Fruit fly (Drosophila melanogaster) whole organism, embryonic: ENCODE results near the gene Ac78C.

ENCODE experiments used
- Asciz ChIP-seq: fragments of 200-800 bp; sonication (Bioruptor generic); optimal IDR thresholded peaks from 2 replicates; lab custom pipeline; 2017; ENCODE audit warnings: missing biosample characterization, mild to moderate bottlenecking, missing genetic modification characterization, missing genetic modification reagents
- Blimp-1 ChIP-seq: fragments of 200-800 bp; sonication (Bioruptor generic); optimal IDR thresholded peaks from 3 replicates; lab custom pipeline; 2018; ENCODE audit warnings: missing biosample characterization, missing genetic modification characterization, mild to moderate bottlenecking, moderate library complexity, missing genetic modification reagents
- CG10979 ChIP-seq: fragments of 200-800 bp; sonication (Bioruptor generic); optimal IDR thresholded peaks from 2 replicates; lab custom pipeline; 2018; ENCODE audit warnings: missing biosample characterization, mild to moderate bottlenecking, missing genetic modification characterization, moderate library complexity
- CG11723 ChIP-seq: fragments of 200-800 bp; sonication (Bioruptor generic); optimal IDR thresholded peaks from 2 replicates; lab custom pipeline; 2017; ENCODE audit warnings: missing biosample characterization, mild to moderate bottlenecking, missing genetic modification characterization
- CG13287 ChIP-seq: fragments of 200-800 bp; sonication (Bioruptor generic); IDR thresholded peaks from 2 replicates; pipeline ENCODE4 v1.3.6; 2022; ENCODE audit warnings: missing biosample characterization, missing genetic modification characterization; ENCODE audit not compliant: partially characterized antibody
- CG15011 ChIP-seq: fragments of 200-800 bp; sonication (Bioruptor generic); optimal IDR thresholded peaks from 3 replicates; lab custom pipeline; 2018; ENCODE audit warnings: missing biosample characterization, mild to moderate bottlenecking, missing genetic modification characterization
- CG18011 ChIP-seq: fragments of 200-800 bp; sonication (Bioruptor generic); optimal IDR thresholded peaks from 2 replicates; lab custom pipeline; 2017; ENCODE audit warnings: missing biosample characterization, missing genetic modification characterization, mild to moderate bottlenecking, moderate library complexity, missing genotype
- CG1832 ChIP-seq: fragments of 200-800 bp; sonication (Bioruptor generic); optimal IDR thresholded peaks from 2 replicates; lab custom pipeline; 2017; ENCODE audit warnings: missing biosample characterization, mild to moderate bottlenecking, missing genetic modification characterization, inconsistent platforms
- CG2120 ChIP-seq: fragments of 200-800 bp; sonication (Bioruptor generic); optimal IDR thresholded peaks from 3 replicates; lab custom pipeline; 2016; ENCODE audit warnings: missing biosample characterization, missing genetic modification characterization
- CG34224 ChIP-seq: fragments of 200-800 bp; sonication (Bioruptor generic); IDR thresholded peaks from 3 replicates; pipeline ENCODE4 v1.3.6; 2022; ENCODE audit warnings: missing biosample characterization, missing genetic modification characterization; ENCODE audit not compliant: partially characterized antibody
- CG34376 ChIP-seq: fragments of 200-800 bp; sonication (Bioruptor generic); optimal IDR thresholded peaks from 2 replicates; lab custom pipeline; 2018; ENCODE audit warnings: missing biosample characterization, mild to moderate bottlenecking, missing genetic modification characterization
- CG34422 ChIP-seq: fragments of 200-800 bp; sonication (Bioruptor generic); IDR thresholded peaks from 3 replicates; pipeline ENCODE4 v1.3.6; 2022; ENCODE audit warnings: missing biosample characterization, missing genetic modification characterization
- CG7556 ChIP-seq: fragments of 200-800 bp; sonication (Bioruptor generic); optimal IDR thresholded peaks from 2 replicates; lab custom pipeline; 2017; ENCODE audit warnings: missing biosample characterization, mild to moderate bottlenecking, missing genetic modification characterization
- CG7786 ChIP-seq: fragments of 200-800 bp; sonication (Bioruptor generic); optimal IDR thresholded peaks from 2 replicates; lab custom pipeline; 2016; ENCODE audit warnings: missing biosample characterization, missing genetic modification characterization
- CG7928 ChIP-seq: fragments of 200-800 bp; sonication (Bioruptor generic); optimal IDR thresholded peaks from 2 replicates; lab custom pipeline; 2017; ENCODE audit warnings: missing biosample characterization, mild to moderate bottlenecking, missing genetic modification characterization
- Chrac-16 ChIP-seq: fragments of 200-800 bp; sonication (Bioruptor generic); optimal IDR thresholded peaks from 3 replicates; lab custom pipeline; 2016; ENCODE audit warnings: missing biosample characterization, missing genetic modification characterization
- D ChIP-seq, 2 experiments: fragments of 200-800 bp in 1 of 2; fragments of >200 bp in 1 of 2; sonication (Bioruptor generic) in 1 of 2; optimal IDR thresholded peaks; 2 replicates in 1 of 2; 3 replicates in 1 of 2; lab custom pipeline; 2017; ENCODE audit warnings: mild to moderate bottlenecking in 1 of 2, missing biosample characterization in 1 of 2, missing genetic modification characterization in 1 of 2, missing genetic modification reagents in 1 of 2
- Doc3 ChIP-seq: fragments of 200-800 bp; sonication (Bioruptor generic); IDR thresholded peaks from 3 replicates; pipeline ENCODE4 v1.3.6; 2022; ENCODE audit warnings: missing biosample characterization, missing genetic modification characterization; ENCODE audit not compliant: partially characterized antibody
- E2f1 ChIP-seq: fragments of 200-800 bp; sonication (Bioruptor generic); IDR thresholded peaks from 2 replicates; pipeline ENCODE4 v1.3.6; 2022; ENCODE audit warnings: missing biosample characterization, missing genetic modification characterization
- HLH4C ChIP-seq: fragments of 200-800 bp; sonication (Bioruptor generic); IDR thresholded peaks from 3 replicates; pipeline ENCODE4 v1.3.6; 2022; ENCODE audit warnings: missing biosample characterization, missing genetic modification characterization; ENCODE audit not compliant: partially characterized antibody
- HLH54F ChIP-seq: fragments of 200-800 bp; sonication (Bioruptor generic); optimal IDR thresholded peaks from 3 replicates; lab custom pipeline; 2016; ENCODE audit warnings: missing biosample characterization, missing genetic modification characterization
- Hmr ChIP-seq: fragments of 200-800 bp; sonication (Bioruptor generic); optimal IDR thresholded peaks from 3 replicates; lab custom pipeline; 2017; ENCODE audit warnings: mild to moderate bottlenecking, missing biosample characterization, missing genetic modification reagents, missing genetic modification characterization
- Hr78 ChIP-seq, 2 experiments: fragments of 200-800 bp in 1 of 2; fragments of >200 bp in 1 of 2; sonication (Bioruptor generic) in 1 of 2; optimal IDR thresholded peaks; 2 replicates each; lab custom pipeline; 2017 to 2019; ENCODE audit warnings: missing biosample characterization in 2 of 2, missing genetic modification characterization in 2 of 2, mild to moderate bottlenecking in 1 of 2, moderate library complexity in 1 of 2
- MESR4 ChIP-seq: fragments of 200-800 bp; sonication (Bioruptor generic); optimal IDR thresholded peaks from 2 replicates; lab custom pipeline; 2018; ENCODE audit warnings: missing biosample characterization, mild to moderate bottlenecking, missing genetic modification characterization, moderate library complexity
- Med ChIP-seq: fragments of 200-800 bp; sonication (Bioruptor generic); peaks from one replicate; lab custom pipeline; 2016; ENCODE audit warnings: missing biosample characterization, missing genetic modification characterization, mild to moderate bottlenecking, inconsistent platforms, moderate library complexity
- Sin3A ChIP-seq: fragments of >200 bp; optimal IDR thresholded peaks from 2 replicates; lab custom pipeline; 2018
- al ChIP-seq: fragments of 200-800 bp; sonication (Bioruptor generic); IDR thresholded peaks from 2 replicates; pipeline ENCODE4 v1.3.6; 2022; ENCODE audit warnings: missing biosample characterization, missing genetic modification characterization
- aop ChIP-seq: fragments of 200-800 bp; sonication (Bioruptor generic); IDR thresholded peaks from 2 replicates; pipeline ENCODE4 v1.3.6; 2022; ENCODE audit warnings: missing biosample characterization, missing genetic modification characterization
- chinmo ChIP-seq: fragments of 200-800 bp; sonication (Bioruptor generic); IDR thresholded peaks from 4 replicates; pipeline ENCODE4 v1.3.6; 2022; ENCODE audit warnings: missing biosample characterization, missing genetic modification characterization; ENCODE audit not compliant: partially characterized antibody
- crp ChIP-seq, 2 experiments: fragments of 200-800 bp; sonication (Bioruptor generic); optimal IDR thresholded peaks; 2 replicates in 1 of 2; 3 replicates in 1 of 2; lab custom pipeline; 2017; ENCODE audit warnings: missing biosample characterization in 2 of 2, missing genetic modification characterization in 2 of 2, mild to moderate bottlenecking in 1 of 2, moderate library complexity in 1 of 2
- dm ChIP-seq: fragments of 200-800 bp; sonication (Bioruptor generic); optimal IDR thresholded peaks from 3 replicates; lab custom pipeline; 2016; ENCODE audit warnings: missing biosample characterization, missing genetic modification characterization
- emc ChIP-seq: fragments of 200-800 bp; sonication (Bioruptor generic); optimal IDR thresholded peaks from 2 replicates; lab custom pipeline; 2016; ENCODE audit warnings: missing biosample characterization, missing genetic modification characterization
- ewg ChIP-seq: fragments of 200-800 bp; sonication (Bioruptor generic); optimal IDR thresholded peaks from 3 replicates; lab custom pipeline; 2017; ENCODE audit warnings: mild to moderate bottlenecking, missing biosample characterization, missing genetic modification reagents, missing genetic modification characterization
- gfzf ChIP-seq: fragments of 200-800 bp; sonication (Bioruptor generic); optimal IDR thresholded peaks from 2 replicates; lab custom pipeline; 2016; ENCODE audit warnings: missing biosample characterization, mild to moderate bottlenecking, missing genetic modification characterization, moderate library complexity
- jigr1 ChIP-seq: fragments of 200-800 bp; sonication (Bioruptor generic); IDR thresholded peaks from 3 replicates; pipeline ENCODE4 v1.3.6; 2022; ENCODE audit warnings: missing biosample characterization, missing genetic modification characterization
- org-1 ChIP-seq: fragments of 200-800 bp; sonication (Bioruptor generic); optimal IDR thresholded peaks from 2 replicates; lab custom pipeline; 2017; ENCODE audit warnings: missing biosample characterization, missing genetic modification characterization
- sens ChIP-seq: fragments of 200-800 bp; sonication (Bioruptor generic); peaks from one replicate; lab custom pipeline; 2016; ENCODE audit warnings: missing biosample characterization, missing genetic modification characterization
- shn ChIP-seq: fragments of 200-800 bp; sonication (Bioruptor generic); optimal IDR thresholded peaks from 3 replicates; lab custom pipeline; 2016; ENCODE audit warnings: missing biosample characterization, missing genetic modification characterization
- slbo ChIP-seq: fragments of 200-800 bp; sonication (Bioruptor generic); IDR thresholded peaks from 2 replicates; pipeline ENCODE4 v1.3.6; 2022; ENCODE audit warnings: missing biosample characterization, missing genetic modification characterization
- sr ChIP-seq: fragments of 200-800 bp; sonication (Bioruptor generic); IDR thresholded peaks from 3 replicates; pipeline ENCODE4 v1.3.6; 2022; ENCODE audit warnings: missing biosample characterization, missing genetic modification characterization
- unc-4 ChIP-seq: fragments of 200-800 bp; sonication (Bioruptor generic); IDR thresholded peaks from 2 replicates; pipeline ENCODE4 v1.3.6; 2022; ENCODE audit warnings: missing biosample characterization, missing genetic modification characterization; ENCODE audit not compliant: partially characterized antibody
- vfl ChIP-seq: fragments of 200-800 bp; sonication (Bioruptor generic); optimal IDR thresholded peaks from 2 replicates; lab custom pipeline; 2016; ENCODE audit warnings: missing biosample characterization, missing genetic modification characterization
- wek ChIP-seq: fragments of 200-800 bp; sonication (Bioruptor generic); optimal IDR thresholded peaks from 3 replicates; lab custom pipeline; 2018; ENCODE audit warnings: missing biosample characterization, mild to moderate bottlenecking, missing genetic modification characterization, moderate library complexity
- zen2 ChIP-seq: fragments of 200-800 bp; sonication (Bioruptor generic); IDR thresholded peaks from 3 replicates; pipeline ENCODE4 v1.3.6; 2022; ENCODE audit warnings: missing biosample characterization, missing genetic modification characterization; ENCODE audit not compliant: partially characterized antibody

The Ac78C gene

DNA sequence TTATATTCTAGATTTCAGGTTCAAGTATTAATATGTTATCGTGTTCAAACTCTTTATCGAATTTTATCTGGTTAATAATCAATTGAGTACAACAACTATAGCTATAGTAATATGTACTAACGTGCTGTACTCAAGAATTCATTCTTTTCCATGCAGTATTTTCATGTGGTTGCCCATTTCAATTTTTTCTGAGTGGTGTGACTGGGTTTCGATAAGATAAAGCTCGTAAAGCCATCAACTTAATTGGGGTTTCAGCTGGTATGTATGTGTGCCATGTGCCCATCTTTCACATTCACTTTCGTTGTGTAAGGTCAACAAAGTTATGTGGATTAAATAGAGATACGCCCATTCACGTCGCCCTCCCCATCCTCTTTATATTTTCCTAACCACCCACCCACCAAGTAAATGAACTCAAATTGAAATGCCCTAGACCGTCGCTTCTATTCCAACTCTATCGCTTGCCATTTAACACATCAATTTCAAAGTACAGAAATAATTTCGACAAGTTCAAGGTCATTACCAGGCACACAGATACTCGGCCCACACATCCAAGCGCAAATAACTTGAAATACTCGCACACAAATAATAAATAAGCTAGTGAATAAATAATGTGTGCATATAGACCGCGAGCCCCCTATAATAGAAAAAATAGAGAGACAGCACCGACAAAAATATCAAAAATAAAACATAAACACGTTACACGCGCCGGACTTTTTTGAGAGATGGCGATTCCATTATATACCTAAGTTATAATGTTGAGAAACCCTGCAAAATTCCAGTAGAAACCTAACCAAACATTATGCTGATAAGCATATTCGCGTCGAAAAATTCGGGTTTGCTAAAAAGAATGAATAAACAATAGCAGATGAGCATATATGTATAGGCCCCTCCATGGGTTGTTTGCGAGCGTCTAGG lies 33.1 kb upstream of the Ac78C start (continued):
- TF ChIP-seq unc-4 (GFP tag; lab: Robert Waterston, UW) (0 out of 2 replicates have a peak, but pooled peaks have one; percentile 15), chinmo (GFP tag; lab: Robert Waterston, UW) (peak; percentile 79; the same call in 2 of the 4 replicates), Hr78 (GFP tag; optimal IDR thresholded peaks at IDR 0.05; lab: Kevin White, UChicago) (peak in 1 of 2 experiments; percentile 67), CG7556 (GFP tag; lab: Kevin White, UChicago) (peak; percentile 32), CG2120 (GFP tag; lab: Kevin White, UChicago) (peak; percentile 47), CG15011 (GFP tag; lab: Kevin White, UChicago) (peak; percentile 29), sens (GFP tag; lab: Kevin White, UChicago) (peak; percentile 87), al (GFP tag; lab: Robert Waterston, UW) (no peak), Asciz (peak; percentile 34)

DNA sequence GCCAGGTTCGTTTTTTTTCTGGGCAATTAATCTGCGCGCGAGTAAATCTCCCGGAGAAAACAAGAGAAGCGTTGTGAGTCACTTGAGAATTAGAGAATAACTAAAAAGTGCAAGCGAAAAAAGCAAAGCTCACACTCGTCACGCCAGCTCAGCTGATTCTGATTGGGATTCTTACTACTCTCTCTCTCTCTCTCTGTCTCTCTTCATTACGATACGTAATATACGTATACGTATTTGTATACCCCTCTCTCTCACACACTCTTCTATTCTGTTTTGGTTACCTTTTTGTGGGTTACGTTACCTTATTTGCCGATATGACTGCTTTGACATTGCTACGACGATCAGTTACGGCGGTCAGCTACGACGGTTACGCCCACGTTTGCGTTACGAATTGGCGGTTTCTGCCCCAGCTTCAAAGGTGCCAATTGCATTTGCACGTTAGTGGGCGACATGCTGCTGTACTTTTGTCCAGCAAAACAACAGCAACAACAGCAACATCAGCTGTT lies 31.1 kb upstream of the Ac78C start, which contains the start of the genes Targ1, CG10512 and Targ2:
Targ1 (minus strand) TSS at position 106 of the 506 bp plus-strand sequence.
CG10512 (plus strand) TSS at position 144 of the 506 bp plus-strand sequence.
Targ2 (minus strand) TSS at position 456 of the 506 bp plus-strand sequence.
- TF ChIP-seq MESR4 (GFP tag; lab: Kevin White, UChicago) (no peak), CG7928 (GFP tag; lab: Kevin White, UChicago) (no peak), CG34376 (GFP tag; lab: Kevin White, UChicago) (peak; percentile 51), CG34422 (GFP tag; lab: Robert Waterston, UW) (no peak), CG7786 (GFP tag; lab: Kevin White, UChicago) (no peak), HLH54F (GFP tag; lab: Kevin White, UChicago) (no peak), HLH4C (GFP tag; lab: Robert Waterston, UW) (peak; percentile 49; the same call in 1 of the 3 replicates), dm (GFP tag; lab: Kevin White, UChicago) (no peak), gfzf (no peak), vfl (GFP tag; lab: Kevin White, UChicago) (no peak), org-1 (GFP tag; lab: Kevin White, UChicago) (no peak), CG10979 (tag; lab: Kevin White, UChicago) (no peak), Med (GFP tag; lab: Kevin White, UChicago) (peak; percentile 73), shn (GFP tag; lab: Kevin White, UChicago) (no peak), zen2 (GFP tag; lab: Robert Waterston, UW) (no peak), CG13287 (0 out of 2 replicates have a peak, but pooled peaks have one; percentile 21), chinmo (GFP tag; lab: Robert Waterston, UW) (peak; percentile 72; the same call in 1 of the 4 replicates), slbo (no peak), D (optimal IDR thresholded peaks at IDR 0.05; lab: Kevin White, UChicago) (no peak), D (GFP tag; optimal IDR thresholded peaks at IDR 0.05; lab: Kevin White, UChicago) (no peak), CG18011 (GFP tag; lab: Kevin White, UChicago) (no peak), emc (GFP tag; lab: Kevin White, UChicago) (no peak), Hmr (peak; percentile 4), E2f1 (no peak), Hr78 (GFP tag; optimal IDR thresholded peaks at IDR 0.05; lab: Kevin White, UChicago) (peak in 1 of 2 experiments; percentile 31), CG1832 (GFP tag; lab: Kevin White, UChicago) (peak; percentile 28), Sin3A (lab: Kevin White, UChicago) (no peak), Chrac-16 (no peak), CG34224 (GFP tag; lab: Robert Waterston, UW) (peak; percentile 48; the same call in 2 of the 3 replicates), jigr1 (GFP tag; lab: Robert Waterston, UW) (no peak), ewg (GFP tag; lab: Kevin White, UChicago) (peak; percentile 49), Doc3 (no peak), aop (GFP tag; lab: Robert Waterston, UW) (no peak), Blimp-1 (GFP tag; lab: Kevin White, UChicago) (peak; percentile 22), wek (GFP tag; lab: Kevin White, UChicago) (no peak), sr (GFP tag; lab: Robert Waterston, UW) (peak; percentile 65; the same call in 1 of the 3 replicates), CG11723 (no peak), crp (GFP tag; optimal IDR thresholded peaks at IDR 0.05; lab: Kevin White, UChicago) (peak in 1 of 2 experiments; percentile 49)
